Fruit fly (Drosophila melanogaster) S2 (cell line): ENCODE measurements around the gene CG11686.

Source experiments
- CG8478 ChIP-seq: fragments of >200 bp; optimal IDR thresholded peaks from 2 replicates; lab custom pipeline; 2018
- CTCF ChIP-seq, 2 experiments: fragments of >200 bp; optimal IDR thresholded peaks; 2 replicates each; lab custom pipeline; 2018

DNA sequence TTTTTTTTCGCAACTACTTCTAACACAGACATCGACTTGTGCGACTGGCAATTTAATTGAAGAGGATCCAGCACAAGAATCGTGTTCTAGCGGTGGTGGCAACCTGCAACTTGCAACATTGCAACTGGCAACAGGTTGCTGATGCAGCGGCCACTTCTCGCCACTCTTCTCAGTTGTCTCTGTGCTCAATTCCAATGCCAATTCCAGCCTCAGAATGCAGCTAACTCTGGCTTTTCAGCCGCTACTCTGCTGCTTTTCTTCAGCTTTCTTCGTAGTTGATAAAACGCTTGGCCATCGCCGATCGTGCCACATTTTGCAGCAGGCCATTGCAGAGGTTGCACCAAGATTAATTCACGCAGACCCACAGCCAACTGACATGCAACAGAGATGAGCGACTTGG, 30.2 kb downstream of the CG11686 start, which contains the start of gene Osi22:
- no peak for TF ChIP-seq CG8478
- TF ChIP-seq CTCF (optimal IDR thresholded peaks at IDR 0.05; lab: Kevin White, UChicago) = no peak
